Fruit fly (Drosophila melanogaster): Measurements from ENCODE around the gene CG11162.

The CG11162 gene

DNA sequence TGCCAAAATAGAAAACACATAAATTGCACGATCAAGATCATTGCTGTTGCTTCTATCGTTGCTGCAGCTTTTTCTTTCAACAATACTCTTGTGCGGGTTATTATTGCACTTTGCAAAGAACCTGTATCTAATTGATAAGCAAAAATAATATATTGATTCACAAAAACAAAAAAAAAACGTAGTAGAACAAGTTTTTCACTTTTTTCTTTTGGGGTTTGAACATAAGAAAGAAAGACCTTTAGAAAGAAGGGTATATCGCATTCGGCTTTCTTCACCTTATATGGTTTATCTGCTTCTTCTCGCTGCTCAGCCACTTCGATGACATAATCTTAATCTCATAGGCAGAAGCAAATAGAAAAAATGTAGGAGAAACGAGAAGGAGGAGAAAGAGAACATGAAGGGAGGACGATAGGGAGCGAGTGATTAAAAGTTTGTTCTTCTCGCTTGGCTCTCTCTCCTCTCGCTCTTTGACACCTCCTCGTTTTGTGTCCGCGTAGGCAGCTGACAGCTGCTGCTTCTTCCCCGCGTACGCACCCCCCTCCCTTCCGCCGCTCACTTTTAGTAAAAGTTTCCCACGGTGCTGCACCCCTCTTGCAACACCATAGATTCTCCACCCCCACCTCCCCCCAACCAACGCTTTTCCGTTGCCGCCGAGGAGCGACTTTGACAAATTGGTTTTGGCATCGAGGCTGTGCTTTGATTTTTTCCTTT is 22.2 kb downstream of the CG11162 start (continued):
- TF ChIP-seq CG10274 (GFP tag; optimal IDR thresholded peaks at IDR 0.05), result no peak
- no peak for TF ChIP-seq pho (GFP tag; optimal IDR thresholded peaks at IDR 0.05)
- TF ChIP-seq Hr51 (GFP tag; optimal IDR thresholded peaks at IDR 0.05), result peak in 1 of 2 experiments; percentile 12
- no peak for TF ChIP-seq tap (tag; optimal IDR thresholded peaks at IDR 0.05)
- TF ChIP-seq CG9817 (tag; optimal IDR thresholded peaks at IDR 0.05), result no peak
- no peak for TF ChIP-seq Dad (GFP tag; optimal IDR thresholded peaks at IDR 0.05)
- TF ChIP-seq Trl (optimal IDR thresholded peaks at IDR 0.05), result peak in 1 of 2 experiments; percentile 2
- TF ChIP-seq Trl (GFP tag; optimal IDR thresholded peaks at IDR 0.05), result no peak
- peak in 1 of 2 experiments; percentile 82 for TF ChIP-seq Pdp1 (GFP tag; optimal IDR thresholded peaks at IDR 0.05)
- TF ChIP-seq dysf (GFP tag; IDR thresholded peaks at IDR 0.05), result 0 out of 3 replicates have a peak, but pooled peaks have one; percentile 29
- TF ChIP-seq crol (GFP tag; IDR thresholded peaks at IDR 0.05), result peak; percentile 57; the same call in 1 of the 2 replicates
- no peak for TF ChIP-seq CG15601 (tag; optimal IDR thresholded peaks at IDR 0.05)
- no peak for TF ChIP-seq zfh2 (GFP tag; optimal IDR thresholded peaks at IDR 0.05)
- peak; percentile 5 for TF ChIP-seq Sox102F (GFP tag; optimal IDR thresholded peaks at IDR 0.05)
- TF ChIP-seq dmrt99B (tag; optimal IDR thresholded peaks at IDR 0.05), result peak; percentile 1
- no peak for TF ChIP-seq Gug (GFP tag; IDR thresholded peaks at IDR 0.05)
- no peak for TF ChIP-seq CG10979 (tag; optimal IDR thresholded peaks at IDR 0.05)
- TF ChIP-seq sob (GFP tag; IDR thresholded peaks at IDR 0.05), result 0 out of 2 replicates have a peak, but pooled peaks have one; percentile 14
- peak; percentile 65 for TF ChIP-seq Drgx (GFP tag; IDR thresholded peaks at IDR 0.05)
- TF ChIP-seq CG1233 (GFP tag; optimal IDR thresholded peaks at IDR 0.05), result no peak
- TF ChIP-seq CG12104 (GFP tag; optimal IDR thresholded peaks at IDR 0.05), result no peak
- TF ChIP-seq Vsx1 (GFP tag; optimal IDR thresholded peaks at IDR 0.05), result no peak
- no peak for TF ChIP-seq HLHmδ (GFP tag; optimal IDR thresholded peaks at IDR 0.05)
- TF ChIP-seq row (GFP tag; IDR thresholded peaks at IDR 0.05), result peak; percentile 29; the same call in 1 of the 3 replicates
- no peak for TF ChIP-seq Hr3 (GFP tag; optimal IDR thresholded peaks at IDR 0.05)
- no peak for TF ChIP-seq CG3407 (GFP tag; optimal IDR thresholded peaks at IDR 0.05)
- TF ChIP-seq nau (GFP tag; optimal IDR thresholded peaks at IDR 0.05), result peak; percentile 19
- peak; percentile 23 for TF ChIP-seq CG15269 (tag; optimal IDR thresholded peaks at IDR 0.05)
- no peak for TF ChIP-seq p53 (GFP tag; optimal IDR thresholded peaks at IDR 0.05)
- no peak for TF ChIP-seq wdn (GFP tag; IDR thresholded peaks at IDR 0.05)
- TF ChIP-seq E2f1 (GFP tag; IDR thresholded peaks at IDR 0.05), result no peak
- TF ChIP-seq CG10565 (GFP tag; optimal IDR thresholded peaks at IDR 0.05), result no peak
- TF ChIP-seq br (optimal IDR thresholded peaks at IDR 0.05), result no peak
- no peak for TF ChIP-seq CG6175 (GFP tag; IDR thresholded peaks at IDR 0.05)
- peak; percentile 62 for TF ChIP-seq D19A (tag; optimal IDR thresholded peaks at IDR 0.05)
- TF ChIP-seq CG8478 (optimal IDR thresholded peaks at IDR 0.05), result no peak
- TF ChIP-seq ttk (GFP tag; IDR thresholded peaks at IDR 0.05), result no peak
- TF ChIP-seq Aef1 (GFP tag; IDR thresholded peaks at IDR 0.05), result no peak
- TF ChIP-seq cad (GFP tag; optimal IDR thresholded peaks at IDR 0.05), result no peak
- no peak for TF ChIP-seq CG4820 (GFP tag; optimal IDR thresholded peaks at IDR 0.05)
- TF ChIP-seq NC2β (GFP tag; optimal IDR thresholded peaks at IDR 0.05), result no peak
- TF ChIP-seq CG2678 (tag; optimal IDR thresholded peaks at IDR 0.05), result peak; percentile 7
- no peak for TF ChIP-seq Oaz (GFP tag; IDR thresholded peaks at IDR 0.05)
- TF ChIP-seq nom (GFP tag; optimal IDR thresholded peaks at IDR 0.05), result no peak
- TF ChIP-seq Dip3 (GFP tag; optimal IDR thresholded peaks at IDR 0.05), result no peak
- no peak for TF ChIP-seq lbe (GFP tag; optimal IDR thresholded peaks at IDR 0.05)
- TF ChIP-seq CG14965 (GFP tag; optimal IDR thresholded peaks at IDR 0.05; ENCODE audit: borderline replicate concordance), result no peak
- TF ChIP-seq Mad (GFP tag; optimal IDR thresholded peaks at IDR 0.05), result no peak
- no peak for TF ChIP-seq CG2129 (GFP tag; IDR thresholded peaks at IDR 0.05; ENCODE audit: partially characterized antibody)
- peak; percentile 14 for TF ChIP-seq CG17385 (GFP tag; optimal IDR thresholded peaks at IDR 0.05)
- no peak for TF ChIP-seq ssp (GFP tag; IDR thresholded peaks at IDR 0.05)
